Fruit fly (Drosophila melanogaster) whole organism, pupa: ENCODE data around the gene CG17784.

Experiments
- CG10348 ChIP-seq: fragments of 200-800 bp; sonication (Bioruptor generic); IDR thresholded peaks from 2 replicates; pipeline ENCODE4 v1.3.6; 2022; ENCODE audit warnings: missing biosample characterization, missing genetic modification characterization
- CG12605 ChIP-seq: fragments of 200-800 bp; sonication (Bioruptor generic); IDR thresholded peaks from 2 replicates; pipeline ENCODE4 v1.3.6; 2022; ENCODE audit warnings: missing biosample characterization, missing genetic modification characterization
- CG13204 ChIP-seq: fragments of 200-800 bp; sonication (Bioruptor generic); optimal IDR thresholded peaks from 2 replicates; lab custom pipeline; 2018; ENCODE audit warnings: missing biosample characterization, mild to moderate bottlenecking, missing genetic modification characterization, moderate library complexity
- CG14655 ChIP-seq: fragments of 200-800 bp; sonication (Bioruptor generic); optimal IDR thresholded peaks from 3 replicates; lab custom pipeline; 2017; ENCODE audit warnings: mild to moderate bottlenecking, missing biosample characterization, missing genetic modification reagents, missing genetic modification characterization
- CG15710 ChIP-seq: fragments of 200-800 bp; sonication (Bioruptor generic); optimal IDR thresholded peaks from 2 replicates; lab custom pipeline; 2018; ENCODE audit warnings: missing biosample characterization, mild to moderate bottlenecking, missing genetic modification characterization, moderate library complexity
- CG34367 ChIP-seq: fragments of 200-800 bp; sonication (Bioruptor generic); optimal IDR thresholded peaks from 2 replicates; lab custom pipeline; 2018; ENCODE audit warnings: missing biosample characterization, mild to moderate bottlenecking, missing genetic modification characterization
- CG4496 ChIP-seq: fragments of 200-800 bp; sonication (Bioruptor generic); IDR thresholded peaks from 3 replicates; pipeline ENCODE4 v1.3.6; 2022; ENCODE audit warnings: missing biosample characterization, missing genetic modification characterization
- CG8159 ChIP-seq: fragments of 200-800 bp; sonication (Bioruptor generic); optimal IDR thresholded peaks from 3 replicates; lab custom pipeline; 2018; ENCODE audit warnings: missing biosample characterization, mild to moderate bottlenecking, missing genetic modification characterization, moderate library complexity
- EcR ChIP-seq: fragments of 200-800 bp; sonication (Bioruptor generic); optimal IDR thresholded peaks from 3 replicates; lab custom pipeline; 2019; ENCODE audit warnings: missing biosample characterization, missing genetic modification characterization, mild to moderate bottlenecking, moderate library complexity, missing genetic modification reagents
- Ets98B ChIP-seq: fragments of 200-800 bp; sonication (Bioruptor generic); IDR thresholded peaks from 2 replicates; pipeline ENCODE4 v1.3.6; 2022; ENCODE audit warnings: missing biosample characterization, missing genetic modification characterization
- Pif1B ChIP-seq: fragments of 200-800 bp; sonication (Bioruptor generic); optimal IDR thresholded peaks from 3 replicates; lab custom pipeline; 2016; ENCODE audit warnings: missing biosample characterization, missing genetic modification characterization
- fd96Ca ChIP-seq: fragments of 200-800 bp; sonication (Bioruptor generic); IDR thresholded peaks from 3 replicates; pipeline ENCODE4 v1.3.6; 2022; ENCODE audit warnings: missing biosample characterization, missing genetic modification characterization
- rn ChIP-seq: fragments of 200-800 bp; sonication (Bioruptor generic); IDR thresholded peaks from 2 replicates; pipeline ENCODE4 v1.3.6; 2022; ENCODE audit warnings: missing biosample characterization, missing genetic modification characterization

dm6 chr3R:24362838-24363237 is 1.9 kb downstream of the CG17784 start, which contains the start of gene CG33340:
- TF ChIP-seq EcR (GFP tag; lab: Kevin White, UChicago): no peak
- no peak for TF ChIP-seq CG12605 (GFP tag; lab: Robert Waterston, UW)
- TF ChIP-seq CG13204 (GFP tag; lab: Kevin White, UChicago): no peak
- no peak for TF ChIP-seq CG10348 (GFP tag; lab: Robert Waterston, UW)
- TF ChIP-seq Ets98B (GFP tag; lab: Robert Waterston, UW): no peak
- no peak for TF ChIP-seq Pif1B (GFP tag; lab: Kevin White, UChicago)
- no peak for TF ChIP-seq CG4496 (GFP tag; lab: Robert Waterston, UW)
- no peak for TF ChIP-seq fd96Ca (GFP tag; lab: Robert Waterston, UW)
- no peak for TF ChIP-seq rn (GFP tag; lab: Robert Waterston, UW)
- TF ChIP-seq CG34367: no peak
- no peak for TF ChIP-seq CG14655 (GFP tag; lab: Kevin White, UChicago)
- no peak for TF ChIP-seq CG8159 (tag; lab: Kevin White, UChicago)
- no peak for TF ChIP-seq CG15710 (tag; lab: Kevin White, UChicago)
